Fruit fly (Drosophila melanogaster): ENCODE results near the gene CG5280.
A peak's percentile ranks its signal among the peaks of the same experiment; 100 is the strongest.

The CG5280 gene

DNA sequence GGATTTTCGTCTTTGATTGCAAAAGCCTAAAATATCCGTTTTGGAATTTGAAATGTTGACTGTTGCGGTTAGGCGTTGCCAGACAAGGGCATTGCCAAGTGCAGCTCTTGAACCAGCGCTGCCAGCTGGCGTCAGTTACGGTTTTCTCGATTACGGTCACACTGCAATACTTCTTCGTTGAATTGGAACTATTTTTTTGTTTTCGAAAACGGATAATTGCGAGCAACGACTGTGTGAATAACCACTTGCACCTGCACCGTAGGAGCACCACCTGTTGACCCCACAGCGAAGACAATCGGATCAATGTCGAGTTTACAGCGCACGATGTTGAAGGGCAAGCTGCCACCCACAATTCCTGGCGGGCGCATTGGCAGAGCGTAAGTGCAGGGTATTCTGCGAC, 3.4 kb downstream of the CG5280 start, which contains the start of gene CG5068 (continued):
- no peak for TF ChIP-seq crc (GFP tag; optimal IDR thresholded peaks at IDR 0.05)
- no peak for TF ChIP-seq Drgx (GFP tag; IDR thresholded peaks at IDR 0.05)
- TF ChIP-seq maf-S (GFP tag; optimal IDR thresholded peaks at IDR 0.05) = no peak
- TF ChIP-seq CG13287 (GFP tag; IDR thresholded peaks at IDR 0.05; ENCODE audit: partially characterized antibody) = peak; percentile 42; the same call in 1 of the 2 replicates
- no peak for TF ChIP-seq CG2889 (GFP tag; IDR thresholded peaks at IDR 0.05)
- TF ChIP-seq knrl (GFP tag; IDR thresholded peaks at IDR 0.05; ENCODE audit: partially characterized antibody) = peak; percentile 23; the same call in 1 of the 3 replicates
- peak; percentile 34 for TF ChIP-seq CoRest (tag; optimal IDR thresholded peaks at IDR 0.05)
- TF ChIP-seq pzg (GFP tag; optimal IDR thresholded peaks at IDR 0.05) = peak; percentile 87
- TF ChIP-seq dmrt99B (tag; optimal IDR thresholded peaks at IDR 0.05) = no peak
- peak; percentile 7; the same call in 1 of the 2 replicates for TF ChIP-seq CG10959 (GFP tag; IDR thresholded peaks at IDR 0.05)
- peak; percentile 60 for TF ChIP-seq CG15514 (GFP tag; optimal IDR thresholded peaks at IDR 0.05)
- TF ChIP-seq lab (GFP tag; optimal IDR thresholded peaks at IDR 0.05) = no peak
- peak; percentile 79 for TF ChIP-seq stwl (tag; optimal IDR thresholded peaks at IDR 0.05)
- peak; percentile 22 for TF ChIP-seq D19B (GFP tag; optimal IDR thresholded peaks at IDR 0.05)
- no peak for TF ChIP-seq CG12299 (tag; optimal IDR thresholded peaks at IDR 0.05)
- TF ChIP-seq CG3847 (GFP tag; IDR thresholded peaks at IDR 0.05) = peak; percentile 80
- no peak for TF ChIP-seq CG17568 (GFP tag; optimal IDR thresholded peaks at IDR 0.05)
- TF ChIP-seq Usf (GFP tag; optimal IDR thresholded peaks at IDR 0.05) = no peak
- no peak for TF ChIP-seq nerfin-2 (GFP tag; IDR thresholded peaks at IDR 0.05; ENCODE audit: partially characterized antibody)
- TF ChIP-seq CG11504 (tag; optimal IDR thresholded peaks at IDR 0.05) = peak; percentile 75
- TF ChIP-seq CG1603 (tag; optimal IDR thresholded peaks at IDR 0.05) = peak; percentile 74
- peak; percentile 98 for TF ChIP-seq Myb (GFP tag; optimal IDR thresholded peaks at IDR 0.05)
- TF ChIP-seq Lhr (GFP tag; optimal IDR thresholded peaks at IDR 0.05) = peak; percentile 21
- TF ChIP-seq CG15601 (tag; optimal IDR thresholded peaks at IDR 0.05) = no peak
- TF ChIP-seq crp (GFP tag; optimal IDR thresholded peaks at IDR 0.05) = peak in 1 of 2 experiments; percentile 71
- peak; percentile 13 for TF ChIP-seq ato (GFP tag; IDR thresholded peaks at IDR 0.05; ENCODE audit: partially characterized antibody)
- peak; percentile 17 for TF ChIP-seq CG14710 (tag; optimal IDR thresholded peaks at IDR 0.05)
- no peak for TF ChIP-seq CG10543 (GFP tag; optimal IDR thresholded peaks at IDR 0.05)
- no peak for TF ChIP-seq CG12071 (GFP tag; optimal IDR thresholded peaks at IDR 0.05)
- peak; percentile 49; the same call in 1 of the 2 replicates for TF ChIP-seq Bgb (GFP tag; IDR thresholded peaks at IDR 0.05; ENCODE audit: partially characterized antibody)
- peak in 1 of 2 experiments; percentile 20 for TF ChIP-seq tll (GFP tag; optimal IDR thresholded peaks at IDR 0.05)
- TF ChIP-seq oc (tag; optimal IDR thresholded peaks at IDR 0.05) = no peak
- TF ChIP-seq CG15073 (GFP tag; optimal IDR thresholded peaks at IDR 0.05) = no peak
- peak; percentile 56 for TF ChIP-seq D (optimal IDR thresholded peaks at IDR 0.05)
- no peak for TF ChIP-seq D (GFP tag; optimal IDR thresholded peaks at IDR 0.05)
- TF ChIP-seq MBD-R2 (GFP tag; IDR thresholded peaks at IDR 0.05) = peak; percentile 86
- TF ChIP-seq Dll (GFP tag; IDR thresholded peaks at IDR 0.05; ENCODE audit: partially characterized antibody) = 0 out of 4 replicates have a peak, but pooled peaks have one; percentile 17
- 0 out of 3 replicates have a peak, but pooled peaks have one; percentile 18 for TF ChIP-seq ci (GFP tag; IDR thresholded peaks at IDR 0.05)
- TF ChIP-seq E2f2 (GFP tag; IDR thresholded peaks at IDR 0.05) = peak; percentile 83
- peak; percentile 34 for TF ChIP-seq BEAF-32 (GFP tag; optimal IDR thresholded peaks at IDR 0.05)
- no peak for TF ChIP-seq Hmx (GFP tag; optimal IDR thresholded peaks at IDR 0.05)
- TF ChIP-seq CkIIα-i1 (GFP tag; IDR thresholded peaks at IDR 0.05) = no peak
- TF ChIP-seq Six4 (GFP tag; optimal IDR thresholded peaks at IDR 0.05) = no peak
- peak; percentile 38; the same call in 1 of the 2 replicates for TF ChIP-seq Scr (GFP tag; IDR thresholded peaks at IDR 0.05; ENCODE audit: partially characterized antibody)
- TF ChIP-seq MESR4 (GFP tag; optimal IDR thresholded peaks at IDR 0.05) = peak; percentile 85
- peak; percentile 22 for TF ChIP-seq D19A (tag; optimal IDR thresholded peaks at IDR 0.05)
- TF ChIP-seq Dref (GFP tag; IDR thresholded peaks at IDR 0.05) = peak; percentile 33; the same call in 1 of the 2 replicates
- TF ChIP-seq CG4617 (GFP tag; optimal IDR thresholded peaks at IDR 0.05; ENCODE audit: borderline replicate concordance) = peak; percentile 86
- TF ChIP-seq CTCF (GFP tag; optimal IDR thresholded peaks at IDR 0.05) = peak; percentile 13
